Worm (Caenorhabditis elegans) whole organism, mixed stage, embryonic: Measurements from ENCODE around the gene F46C5.9.

ENCODE experiments used
- M03D4.4 ChIP-seq: sonication (generic microtip); optimal IDR thresholded peaks from 2 replicates; lab custom pipeline; 2017; ENCODE audit warnings: mild to moderate bottlenecking, missing genetic modification characterization, missing compliant biosample characterization
- ceh-39 ChIP-seq: fragments of 150-350 bp; optimal IDR thresholded peaks from 2 replicates; lab custom pipeline; 2014; ENCODE audit warnings: missing biosample characterization, missing genetic modification characterization
- ceh-43 ChIP-seq: fragments of 200-800 bp; sonication (Bioruptor generic); optimal IDR thresholded peaks from 2 replicates; lab custom pipeline; 2018; ENCODE audit warnings: mild to moderate bottlenecking, missing genetic modification characterization, moderate library complexity, missing compliant biosample characterization
- lin-13 ChIP-seq: fragments of 150-350 bp; optimal IDR thresholded peaks from 2 replicates; lab custom pipeline; 2014; ENCODE audit warnings: missing biosample characterization, missing genetic modification characterization
- lsy-2 ChIP-seq: fragments of 150-350 bp; optimal IDR thresholded peaks from 2 replicates; lab custom pipeline; 2014; ENCODE audit warnings: missing biosample characterization, missing genetic modification characterization
- nhr-12 ChIP-seq: fragments of 150-350 bp; optimal IDR thresholded peaks from 2 replicates; lab custom pipeline; 2014; ENCODE audit warnings: missing biosample characterization, missing genetic modification characterization
- nhr-237 ChIP-seq: fragments of 150-350 bp; optimal IDR thresholded peaks from 2 replicates; lab custom pipeline; 2014; ENCODE audit warnings: missing biosample characterization, missing genetic modification characterization
- nhr-28 ChIP-seq: fragments of 150-350 bp; optimal IDR thresholded peaks from 2 replicates; lab custom pipeline; 2014; ENCODE audit warnings: missing biosample characterization, missing genetic modification characterization
- nhr-76 ChIP-seq: sonication (generic microtip); optimal IDR thresholded peaks from 2 replicates; lab custom pipeline; 2017; ENCODE audit warnings: missing biosample characterization, missing genetic modification characterization
- pha-4 ChIP-seq: fragments of 150-350 bp; optimal IDR thresholded peaks from 2 replicates; lab custom pipeline; 2018; ENCODE audit warnings: missing biosample characterization, missing genetic modification reagents, missing genetic modification characterization
- snpc-4 ChIP-seq: fragments of 150-350 bp; optimal IDR thresholded peaks from 2 replicates; lab custom pipeline; 2014; ENCODE audit warnings: missing biosample characterization, missing genetic modification characterization
- unc-62 ChIP-seq: fragments of 150-350 bp; optimal IDR thresholded peaks from 2 replicates; lab custom pipeline; 2014; ENCODE audit warnings: missing biosample characterization, missing genetic modification reagents, missing genetic modification characterization

DNA sequence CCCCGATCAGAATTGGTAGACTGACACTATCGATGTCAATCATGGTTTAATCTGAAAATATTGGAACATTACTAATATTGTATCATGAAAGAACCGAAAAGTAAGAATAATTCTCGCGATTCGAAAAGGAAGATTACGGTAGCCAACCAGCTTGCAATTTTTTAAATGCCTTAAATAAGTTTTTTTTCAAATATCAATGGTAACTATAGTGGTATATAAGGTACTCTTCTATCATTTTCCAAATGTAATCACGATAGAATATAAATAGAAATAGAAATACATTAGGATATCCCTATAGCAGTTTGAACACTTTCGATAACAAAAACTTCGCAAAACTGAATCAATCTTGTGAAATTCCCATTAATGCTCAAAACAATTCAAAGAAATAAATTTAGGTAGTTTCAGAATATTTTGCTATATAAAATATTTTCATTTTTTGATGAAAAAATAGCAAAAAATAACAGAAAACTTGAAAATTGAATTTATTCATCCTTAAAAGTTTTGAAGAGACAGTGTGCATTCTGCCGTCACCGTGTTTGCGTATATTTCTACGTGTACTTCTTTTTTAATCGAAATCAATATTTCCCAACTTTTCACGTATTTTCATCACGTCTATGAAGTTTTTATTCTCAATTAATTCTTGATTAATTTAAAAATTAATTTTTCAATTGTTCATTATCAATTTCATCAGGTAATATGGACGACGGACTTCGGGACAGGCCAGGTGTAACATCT, at the start of gene F46C5.9, which contains the start of gene rer-1:
- TF ChIP-seq lsy-2 = peak; percentile 60
- TF ChIP-seq ceh-43 (GFP tag; lab: Kevin White, UChicago) = no peak
- no peak for TF ChIP-seq nhr-12 (tag; lab: Kevin White, UChicago)
- TF ChIP-seq nhr-28 = no peak
- TF ChIP-seq ceh-39 (tag; lab: Kevin White, UChicago) = no peak
- no peak for TF ChIP-seq M03D4.4 (tag; lab: Kevin White, UChicago)
- TF ChIP-seq unc-62 (GFP tag; lab: Kevin White, UChicago) = no peak
- TF ChIP-seq snpc-4 = no peak
- no peak for TF ChIP-seq nhr-76 (tag; lab: Kevin White, UChicago)
- TF ChIP-seq nhr-237 = no peak
- no peak for TF ChIP-seq lin-13 (tag; lab: Kevin White, UChicago)
- TF ChIP-seq pha-4 (tag; lab: Kevin White, UChicago) = no peak
